Fruit fly (Drosophila melanogaster) whole organism, embryonic: ENCODE results near the gene CG1640.

Source experiments
- Abd-B ChIP-seq: fragments of 200-800 bp; sonication (Bioruptor generic); optimal IDR thresholded peaks from 2 replicates; lab custom pipeline; 2018; ENCODE audit warnings: missing biosample characterization, mild to moderate bottlenecking, missing genetic modification characterization, moderate library complexity
- Atf6 ChIP-seq: fragments of 200-800 bp; sonication (Bioruptor generic); IDR thresholded peaks from 2 replicates; pipeline ENCODE4 v1.3.6; 2022; ENCODE audit warnings: missing biosample characterization, missing genetic modification characterization
- BEAF-32 ChIP-seq: fragments of 200-800 bp; sonication (Bioruptor generic); optimal IDR thresholded peaks from 3 replicates; lab custom pipeline; 2017; ENCODE audit warnings: missing biosample characterization, missing genetic modification characterization, mild to moderate bottlenecking, moderate library complexity, missing genetic modification reagents
- Bteb2 ChIP-seq: fragments of 200-800 bp; sonication (Bioruptor generic); optimal IDR thresholded peaks from 2 replicates; lab custom pipeline; 2016; ENCODE audit warnings: missing biosample characterization, missing genetic modification characterization
- C15 ChIP-seq: fragments of 200-800 bp; sonication (Bioruptor generic); IDR thresholded peaks from 3 replicates; pipeline ENCODE4 v1.3.6; 2022; ENCODE audit warnings: missing biosample characterization, missing genetic modification characterization
- CG10209 ChIP-seq: fragments of 200-800 bp; sonication (Bioruptor generic); optimal IDR thresholded peaks from 3 replicates; lab custom pipeline; 2017; ENCODE audit warnings: missing biosample characterization, mild to moderate bottlenecking, missing genetic modification characterization, missing genetic modification reagents
- CG10431 ChIP-seq: fragments of 200-800 bp; sonication (Bioruptor generic); optimal IDR thresholded peaks from 3 replicates; lab custom pipeline; 2018; ENCODE audit warnings: missing biosample characterization, mild to moderate bottlenecking, missing genetic modification characterization
- CG11398 ChIP-seq: fragments of 200-800 bp; sonication (Bioruptor generic); optimal IDR thresholded peaks from 2 replicates; lab custom pipeline; 2016; ENCODE audit warnings: missing biosample characterization, missing genetic modification characterization
- CG13296 ChIP-seq: fragments of 200-800 bp; sonication (Bioruptor generic); optimal IDR thresholded peaks from 3 replicates; lab custom pipeline; 2018; ENCODE audit warnings: missing biosample characterization, mild to moderate bottlenecking, missing genetic modification characterization
- CG1647 ChIP-seq: fragments of 200-800 bp; sonication (Bioruptor generic); optimal IDR thresholded peaks from 3 replicates; lab custom pipeline; 2016; ENCODE audit warnings: missing biosample characterization, missing genetic modification characterization
- CG18476 ChIP-seq: fragments of 200-800 bp; sonication (Bioruptor generic); optimal IDR thresholded peaks from 2 replicates; lab custom pipeline; 2016; ENCODE audit warnings: missing biosample characterization, mild to moderate bottlenecking, missing genetic modification characterization
- CG2116 ChIP-seq: fragments of 200-800 bp; sonication (Bioruptor generic); optimal IDR thresholded peaks from 3 replicates; lab custom pipeline; 2018; ENCODE audit warnings: missing biosample characterization, mild to moderate bottlenecking, missing genetic modification characterization
- CG30020 ChIP-seq: fragments of 200-800 bp; optimal IDR thresholded peaks from 2 replicates; lab custom pipeline; 2019; ENCODE audit warnings: missing biosample characterization, mild to moderate bottlenecking, missing genetic modification characterization, moderate library complexity
- CG3407 ChIP-seq: fragments of 200-800 bp; sonication (Bioruptor generic); optimal IDR thresholded peaks from 2 replicates; lab custom pipeline; 2018; ENCODE audit warnings: missing biosample characterization, mild to moderate bottlenecking, missing genetic modification characterization
- CG34224 ChIP-seq: fragments of 200-800 bp; sonication (Bioruptor generic); IDR thresholded peaks from 3 replicates; pipeline ENCODE4 v1.3.6; 2022; ENCODE audit warnings: missing biosample characterization, missing genetic modification characterization; ENCODE audit not compliant: partially characterized antibody
- CG4820 ChIP-seq: fragments of 200-800 bp; sonication (Bioruptor generic); optimal IDR thresholded peaks from 3 replicates; lab custom pipeline; 2016; ENCODE audit warnings: missing biosample characterization, missing genetic modification characterization
- CG6175 ChIP-seq: fragments of 200-800 bp; sonication (Bioruptor generic); IDR thresholded peaks from 3 replicates; pipeline ENCODE4 v1.3.6; 2022; ENCODE audit warnings: missing biosample characterization, missing genetic modification characterization
- CG7786 ChIP-seq: fragments of 200-800 bp; sonication (Bioruptor generic); optimal IDR thresholded peaks from 2 replicates; lab custom pipeline; 2016; ENCODE audit warnings: missing biosample characterization, missing genetic modification characterization
- CG7839 ChIP-seq: fragments of 200-800 bp; sonication (Bioruptor generic); optimal IDR thresholded peaks from 3 replicates; lab custom pipeline; 2018; ENCODE audit warnings: missing biosample characterization, mild to moderate bottlenecking, missing genetic modification characterization, moderate library complexity
- CG8281 ChIP-seq: fragments of 200-800 bp; sonication (Bioruptor generic); optimal IDR thresholded peaks from 2 replicates; lab custom pipeline; 2018; ENCODE audit warnings: missing biosample characterization, mild to moderate bottlenecking, missing genetic modification characterization, moderate library complexity
- CG8478 ChIP-seq: fragments of >200 bp; optimal IDR thresholded peaks from 2 replicates; lab custom pipeline; 2018
- Ets97D ChIP-seq: fragments of 200-800 bp; sonication (Bioruptor generic); optimal IDR thresholded peaks from 3 replicates; lab custom pipeline; 2016; ENCODE audit warnings: missing biosample characterization, missing genetic modification characterization
- Fer1 ChIP-seq: fragments of 200-800 bp; sonication (Bioruptor generic); optimal IDR thresholded peaks from 2 replicates; lab custom pipeline; 2017; ENCODE audit warnings: missing biosample characterization, mild to moderate bottlenecking, missing genetic modification characterization
- Gug ChIP-seq: fragments of 200-800 bp; sonication (Bioruptor generic); IDR thresholded peaks from 4 replicates; pipeline ENCODE4 v1.3.6; 2022; ENCODE audit warnings: missing biosample characterization, missing genetic modification characterization
- HLH4C ChIP-seq: fragments of 200-800 bp; sonication (Bioruptor generic); IDR thresholded peaks from 3 replicates; pipeline ENCODE4 v1.3.6; 2022; ENCODE audit warnings: missing biosample characterization, missing genetic modification characterization; ENCODE audit not compliant: partially characterized antibody
- Jarid2 ChIP-seq: fragments of 200-800 bp; sonication (Bioruptor generic); optimal IDR thresholded peaks from 3 replicates; lab custom pipeline; 2017; ENCODE audit warnings: mild to moderate bottlenecking, missing biosample characterization, missing genetic modification reagents, missing genetic modification characterization
- Lhr ChIP-seq: fragments of 200-800 bp; sonication (Bioruptor generic); optimal IDR thresholded peaks from 3 replicates; lab custom pipeline; 2017; ENCODE audit warnings: mild to moderate bottlenecking, missing biosample characterization, missing genetic modification reagents, missing genetic modification characterization
- Myb ChIP-seq: fragments of 200-800 bp; sonication (Bioruptor generic); optimal IDR thresholded peaks from 2 replicates; lab custom pipeline; 2016; ENCODE audit warnings: missing biosample characterization, missing genetic modification characterization
- Neu2 ChIP-seq: fragments of 200-800 bp; sonication (Bioruptor generic); optimal IDR thresholded peaks from 3 replicates; lab custom pipeline; 2016; ENCODE audit warnings: missing biosample characterization, missing genetic modification characterization, borderline replicate concordance
- Ptx1 ChIP-seq: fragments of 200-800 bp; sonication (Bioruptor generic); IDR thresholded peaks from 2 replicates; pipeline ENCODE4 v1.3.6; 2022; ENCODE audit warnings: missing biosample characterization, missing genetic modification characterization
- Rx ChIP-seq: fragments of 200-800 bp; sonication (Bioruptor generic); IDR thresholded peaks from 2 replicates; pipeline ENCODE4 v1.3.6; 2022; ENCODE audit warnings: missing biosample characterization, missing genetic modification characterization
- YL-1 ChIP-seq: fragments of 200-800 bp; sonication (Bioruptor generic); optimal IDR thresholded peaks from 3 replicates; lab custom pipeline; 2017; ENCODE audit warnings: missing biosample characterization, mild to moderate bottlenecking, missing genetic modification characterization
- ash1 ChIP-seq: fragments of 200-800 bp; sonication (Bioruptor generic); optimal IDR thresholded peaks from 2 replicates; lab custom pipeline; 2018; ENCODE audit warnings: missing biosample characterization, mild to moderate bottlenecking, missing genetic modification characterization
- az2 ChIP-seq: fragments of 200-800 bp; sonication (Bioruptor generic); optimal IDR thresholded peaks from 3 replicates; lab custom pipeline; 2016; ENCODE audit warnings: missing biosample characterization, missing genetic modification characterization
- dm ChIP-seq: fragments of 200-800 bp; sonication (Bioruptor generic); optimal IDR thresholded peaks from 3 replicates; lab custom pipeline; 2016; ENCODE audit warnings: missing biosample characterization, missing genetic modification characterization
- dysf ChIP-seq: fragments of 200-800 bp; sonication (Bioruptor generic); IDR thresholded peaks from 3 replicates; pipeline ENCODE4 v1.3.6; 2022; ENCODE audit warnings: missing biosample characterization, missing genetic modification characterization
- ems ChIP-seq: fragments of 200-800 bp; sonication (Bioruptor generic); optimal IDR thresholded peaks from 3 replicates; lab custom pipeline; 2016; ENCODE audit warnings: missing biosample characterization, missing genetic modification characterization
- gce ChIP-seq: fragments of 200-800 bp; sonication (Bioruptor generic); IDR thresholded peaks from 3 replicates; pipeline ENCODE4 v1.3.6; 2022; ENCODE audit warnings: missing biosample characterization, missing genetic modification characterization
- gcm ChIP-seq: fragments of 200-800 bp; sonication (Bioruptor generic); optimal IDR thresholded peaks from 2 replicates; lab custom pipeline; 2019; ENCODE audit warnings: missing biosample characterization, mild to moderate bottlenecking, missing genetic modification characterization, moderate library complexity
- hth ChIP-seq: fragments of >200 bp; optimal IDR thresholded peaks from 2 replicates; lab custom pipeline; 2017; ENCODE audit warnings: inconsistent platforms
- insv ChIP-seq, 2 experiments: fragments of 200-800 bp; sonication (Bioruptor generic); optimal IDR thresholded peaks; 3 replicates each; lab custom pipeline; 2016 to 2018; ENCODE audit warnings: missing biosample characterization in 2 of 2, missing genetic modification characterization in 2 of 2
- jumu ChIP-seq: fragments of 200-800 bp; sonication (Bioruptor generic); optimal IDR thresholded peaks from 3 replicates; lab custom pipeline; 2016; ENCODE audit warnings: missing biosample characterization, missing genetic modification characterization
- mam ChIP-seq: fragments of 200-800 bp; sonication (Bioruptor generic); optimal IDR thresholded peaks from 3 replicates; lab custom pipeline; 2016; ENCODE audit warnings: missing biosample characterization, missing genetic modification characterization
- pan ChIP-seq, 4 experiments: fragments of >200 bp in 3 of 4; fragments of 200-800 bp in 1 of 4; sonication (Bioruptor generic) in 1 of 4; optimal IDR thresholded peaks in 3 of 4; IDR thresholded peaks in 1 of 4; 2 replicates each; pipeline versions ENCODE4 v1.3.6 to Lab custom; 2017 to 2022; ENCODE audit warnings: missing biosample characterization in 2 of 4, missing genetic modification characterization in 2 of 4, mixed read lengths in 1 of 4
- phol ChIP-seq: fragments of 200-800 bp; sonication (Bioruptor generic); optimal IDR thresholded peaks from 3 replicates; lab custom pipeline; 2018; ENCODE audit warnings: missing biosample characterization, mild to moderate bottlenecking, missing genetic modification characterization, moderate library complexity
- ro ChIP-seq: fragments of 200-800 bp; sonication (Bioruptor generic); IDR thresholded peaks from 2 replicates; pipeline ENCODE4 v1.3.6; 2022; ENCODE audit warnings: missing biosample characterization, missing genetic modification characterization
- slbo ChIP-seq: fragments of 200-800 bp; sonication (Bioruptor generic); IDR thresholded peaks from 2 replicates; pipeline ENCODE4 v1.3.6; 2022; ENCODE audit warnings: missing biosample characterization, missing genetic modification characterization
- sqz ChIP-seq: fragments of 200-800 bp; sonication (Bioruptor generic); optimal IDR thresholded peaks from 3 replicates; lab custom pipeline; 2018; ENCODE audit warnings: missing biosample characterization, mild to moderate bottlenecking, missing genetic modification characterization
- twi ChIP-seq: fragments of 200-800 bp; optimal IDR thresholded peaks from 2 replicates; lab custom pipeline; 2019; ENCODE audit warnings: missing biosample characterization, mild to moderate bottlenecking, missing genetic modification characterization, moderate library complexity
- unc-4 ChIP-seq: fragments of 200-800 bp; sonication (Bioruptor generic); IDR thresholded peaks from 2 replicates; pipeline ENCODE4 v1.3.6; 2022; ENCODE audit warnings: missing biosample characterization, missing genetic modification characterization; ENCODE audit not compliant: partially characterized antibody
- zfh2 ChIP-seq: fragments of 200-800 bp; sonication (Bioruptor generic); optimal IDR thresholded peaks from 2 replicates; lab custom pipeline; 2016; ENCODE audit warnings: missing biosample characterization, missing genetic modification characterization

Gene CG1640

dm6 chrX:13412941-13413613 lies 42.7 kb downstream of the CG1640 start, which contains the start of the genes CG1998 and Set2 (continued):
- TF ChIP-seq gce (GFP tag; lab: Robert Waterston, UW), result no peak
- peak in 1 of 2 experiments; percentile 74 for TF ChIP-seq insv (GFP tag; optimal IDR thresholded peaks at IDR 0.05; lab: Kevin White, UChicago)
- peak; percentile 29; the same call in 1 of the 2 replicates for TF ChIP-seq slbo (GFP tag; lab: Robert Waterston, UW)
- no peak for TF ChIP-seq CG7839
- no peak for TF ChIP-seq CG3407 (GFP tag; lab: Kevin White, UChicago)
- no peak for TF ChIP-seq CG10431 (GFP tag; lab: Kevin White, UChicago)
- TF ChIP-seq CG1647 (GFP tag; lab: Kevin White, UChicago), result no peak
- TF ChIP-seq CG10209 (GFP tag; lab: Kevin White, UChicago), result no peak
- TF ChIP-seq Neu2, result no peak
- TF ChIP-seq unc-4 (GFP tag; lab: Robert Waterston, UW), result no peak
- TF ChIP-seq ash1 (GFP tag; lab: Kevin White, UChicago), result no peak
- no peak for TF ChIP-seq Gug (GFP tag; lab: Robert Waterston, UW)
- no peak for TF ChIP-seq sqz
- TF ChIP-seq Abd-B (GFP tag; lab: Kevin White, UChicago), result peak; percentile 54
- peak; percentile 6 for TF ChIP-seq CG7786 (GFP tag; lab: Kevin White, UChicago)
- no peak for TF ChIP-seq CG4820 (GFP tag; lab: Kevin White, UChicago)
- no peak for TF ChIP-seq CG6175 (GFP tag; lab: Robert Waterston, UW)
- TF ChIP-seq dysf, result 0 out of 3 replicates have a peak, but pooled peaks have one; percentile 21
- no peak for TF ChIP-seq Jarid2 (GFP tag; lab: Kevin White, UChicago)
- TF ChIP-seq Myb (GFP tag; lab: Kevin White, UChicago), result peak; percentile 90
- TF ChIP-seq C15, result no peak
- no peak for TF ChIP-seq CG30020 (tag; lab: Kevin White, UChicago)
- TF ChIP-seq CG8281 (tag; lab: Kevin White, UChicago), result no peak
- TF ChIP-seq Ptx1, result peak; percentile 29; the same call in 1 of the 2 replicates
- TF ChIP-seq CG2116, result peak; percentile 68
- TF ChIP-seq Bteb2 (GFP tag; lab: Kevin White, UChicago), result peak; percentile 6
- peak; percentile 52 for TF ChIP-seq Fer1 (GFP tag; lab: Kevin White, UChicago)
- no peak for TF ChIP-seq hth (lab: Kevin White, UChicago)
- TF ChIP-seq CG11398 (GFP tag; lab: Kevin White, UChicago), result no peak
- TF ChIP-seq CG13296 (GFP tag; lab: Kevin White, UChicago), result no peak
- TF ChIP-seq dm (GFP tag; lab: Kevin White, UChicago), result peak; percentile 44
- no peak for TF ChIP-seq az2 (GFP tag; lab: Kevin White, UChicago)
- peak; percentile 7 for TF ChIP-seq jumu (GFP tag; lab: Kevin White, UChicago)
- TF ChIP-seq phol, result peak; percentile 54
- no peak for TF ChIP-seq CG18476 (GFP tag; lab: Kevin White, UChicago)
- TF ChIP-seq Rx (GFP tag; lab: Robert Waterston, UW), result no peak

DNA sequence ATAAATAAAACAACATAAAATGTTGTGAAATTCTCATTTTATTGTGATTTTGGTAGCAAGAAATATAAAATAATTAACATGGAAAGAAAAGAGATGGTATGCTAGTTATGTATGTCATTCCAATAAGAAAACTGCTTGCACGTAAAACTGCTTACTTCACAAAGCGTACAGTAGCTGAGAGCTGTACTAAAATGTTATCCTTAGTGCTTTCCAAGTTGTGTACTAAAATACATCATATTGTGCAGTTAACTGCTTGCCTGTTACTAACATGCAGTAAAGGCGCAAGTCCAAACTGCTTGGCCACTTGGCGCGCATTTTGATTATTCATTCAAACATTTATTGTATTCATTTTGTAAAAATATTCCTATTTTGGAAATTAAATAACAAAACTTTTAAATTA lies 50.7 kb downstream of the CG1640 start:
- TF ChIP-seq HLH4C (GFP tag; lab: Robert Waterston, UW), result no peak
- no peak for TF ChIP-seq ems (GFP tag; lab: Kevin White, UChicago)
- peak; percentile 44 for TF ChIP-seq Ets97D (GFP tag; lab: Kevin White, UChicago)
- no peak for TF ChIP-seq ro (GFP tag; lab: Robert Waterston, UW)
- no peak for TF ChIP-seq mam (GFP tag; lab: Kevin White, UChicago)
- no peak for TF ChIP-seq Lhr
- TF ChIP-seq CG8478, result no peak
- no peak for TF ChIP-seq pan (optimal IDR thresholded peaks at IDR 0.05; lab: Kevin White, UChicago)
- TF ChIP-seq pan (GFP tag; optimal IDR thresholded peaks at IDR 0.05 in 1 of 2, IDR thresholded peaks at IDR 0.05 in 1 of 2), result no peak
- peak; percentile 11 for TF ChIP-seq BEAF-32 (GFP tag; lab: Kevin White, UChicago)
- TF ChIP-seq gcm (GFP tag; lab: Kevin White, UChicago), result no peak
- TF ChIP-seq zfh2 (GFP tag; lab: Kevin White, UChicago), result no peak
- TF ChIP-seq twi (tag; lab: Kevin White, UChicago), result no peak
- no peak for TF ChIP-seq CG34224
- no peak for TF ChIP-seq YL-1
- no peak for TF ChIP-seq Atf6 (GFP tag; lab: Robert Waterston, UW)
